Worm (Caenorhabditis elegans) whole organism, midembryonic: ENCODE measurements around the gene mrpl-44.

Source experiments
- cog-1 ChIP-seq: sonication (generic microtip); optimal IDR thresholded peaks from 2 replicates; lab custom pipeline; 2016; ENCODE audit warnings: missing genetic modification characterization, missing compliant biosample characterization
- flt-1 ChIP-seq: fragments of 200-800 bp; sonication (Bioruptor generic); IDR thresholded peaks from 2 replicates; pipeline ENCODE4 v1.3.6; 2022; ENCODE audit warnings: missing genetic modification characterization, missing compliant biosample characterization
- med-1 ChIP-seq: sonication (generic microtip); optimal IDR thresholded peaks from 2 replicates; lab custom pipeline; 2017; ENCODE audit warnings: missing genetic modification characterization, mild to moderate bottlenecking, missing compliant biosample characterization, antibody characterized with exemption, missing genetic modification reagents; ENCODE audit not compliant: insufficient read depth
- tab-1 ChIP-seq: fragments of 200-800 bp; sonication (Bioruptor generic); IDR thresholded peaks from 2 replicates; pipeline ENCODE4 v1.3.6; 2022; ENCODE audit warnings: missing genetic modification characterization, missing compliant biosample characterization
- ztf-29 ChIP-seq: fragments of 200-800 bp; sonication (Bioruptor generic); IDR thresholded peaks from 2 replicates; pipeline ENCODE4 v1.3.6; 2022; ENCODE audit warnings: missing genetic modification reagents, missing genetic modification characterization, missing compliant biosample characterization

ce11 chrIII:9103643-9104042 is 14.5 kb upstream of the mrpl-44 start, which contains the start of gene dos-1:
- TF ChIP-seq tab-1 (GFP tag; lab: Robert Waterston, UW) = no peak
- TF ChIP-seq ztf-29 (GFP tag; lab: Robert Waterston, UW) = no peak
- TF ChIP-seq cog-1 (tag; lab: Kevin White, UChicago) = no peak
- TF ChIP-seq flt-1 = no peak
- no peak for TF ChIP-seq med-1
